Fruit fly (Drosophila melanogaster): ENCODE data around the gene CG6565.

The CG6565 gene

DNA sequence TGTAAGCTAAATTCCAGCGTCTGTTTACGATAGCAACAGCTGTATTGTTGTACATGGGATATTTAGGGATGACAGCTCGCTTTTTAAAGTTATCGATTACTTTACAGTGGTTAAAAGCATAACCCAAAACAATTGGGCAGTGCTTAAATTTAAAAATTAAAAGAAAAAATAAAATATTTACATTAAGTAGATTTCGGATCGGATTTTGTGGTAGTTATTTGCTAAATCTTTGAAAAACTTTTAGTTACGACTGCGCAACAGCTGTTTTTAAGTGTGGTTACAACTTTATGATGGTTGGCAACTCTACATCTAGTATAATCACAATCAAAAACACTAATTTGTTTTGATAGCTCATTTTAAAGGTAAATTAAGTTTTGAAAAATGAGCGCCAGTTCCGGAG is 13.4 kb downstream of the CG6565 start, which contains the start of the genes Ing5 and CG7099 (continued):
- TF ChIP-seq CG9215 (GFP tag; IDR thresholded peaks at IDR 0.05) (peak; percentile 94), pan (optimal IDR thresholded peaks at IDR 0.05) (no peak), pan (GFP tag; optimal IDR thresholded peaks at IDR 0.05 in 1 of 2, IDR thresholded peaks at IDR 0.05 in 1 of 2) (peak in 1 of 2 experiments; percentile 97), CG18011 (GFP tag; optimal IDR thresholded peaks at IDR 0.05) (peak; percentile 87), Sry-δ (GFP tag; optimal IDR thresholded peaks at IDR 0.05) (peak; percentile 83), slp2 (GFP tag; optimal IDR thresholded peaks at IDR 0.05) (peak; percentile 86), Neu2 (GFP tag; optimal IDR thresholded peaks at IDR 0.05; ENCODE audit: borderline replicate concordance) (no peak), Dad (GFP tag; optimal IDR thresholded peaks at IDR 0.05) (peak; percentile 93), sim (GFP tag; IDR thresholded peaks at IDR 0.05) (peak; percentile 82; the same call in 1 of the 2 replicates), luna (GFP tag; optimal IDR thresholded peaks at IDR 0.05) (peak; percentile 54), CG10654 (GFP tag; optimal IDR thresholded peaks at IDR 0.05) (peak; percentile 96), tin (GFP tag; optimal IDR thresholded peaks at IDR 0.05) (peak; percentile 97), CG3847 (GFP tag; IDR thresholded peaks at IDR 0.05) (peak; percentile 97), en (GFP tag; optimal IDR thresholded peaks at IDR 0.05) (peak; percentile 60), CG16815 (GFP tag; optimal IDR thresholded peaks at IDR 0.05) (peak; percentile 95), CG6791 (GFP tag; IDR thresholded peaks at IDR 0.05; ENCODE audit: partially characterized antibody) (peak; percentile 42; the same call in 2 of the 3 replicates), CG2199 (GFP tag; IDR thresholded peaks at IDR 0.05) (peak; percentile 94), Scr (GFP tag; IDR thresholded peaks at IDR 0.05; ENCODE audit: partially characterized antibody) (peak; percentile 67), CG17359 (tag; optimal IDR thresholded peaks at IDR 0.05) (peak; percentile 96), CG4360 (GFP tag; IDR thresholded peaks at IDR 0.05) (peak; percentile 79), CG13624 (GFP tag; optimal IDR thresholded peaks at IDR 0.05) (peak; percentile 87), CG9876 (GFP tag; optimal IDR thresholded peaks at IDR 0.05) (peak; percentile 75), sens-2 (GFP tag; IDR thresholded peaks at IDR 0.05) (peak; percentile 92), chif (GFP tag; optimal IDR thresholded peaks at IDR 0.05) (peak; percentile 86 to 93), dimm (GFP tag; IDR thresholded peaks at IDR 0.05) (peak; percentile 76), CG10462 (GFP tag; optimal IDR thresholded peaks at IDR 0.05) (peak; percentile 95), scrt (GFP tag; optimal IDR thresholded peaks at IDR 0.05) (peak; percentile 92), row (GFP tag; IDR thresholded peaks at IDR 0.05) (peak; percentile 99), PHDP (tag; optimal IDR thresholded peaks at IDR 0.05) (peak; percentile 96), Dfd (GFP tag; optimal IDR thresholded peaks at IDR 0.05) (no peak), crol (GFP tag; IDR thresholded peaks at IDR 0.05) (peak; percentile 55), CG11085 (GFP tag; IDR thresholded peaks at IDR 0.05) (peak; percentile 96), CG32772 (GFP tag; IDR thresholded peaks at IDR 0.05) (peak; percentile 97), Fer3 (tag; optimal IDR thresholded peaks at IDR 0.05) (peak; percentile 97), nmo (GFP tag; optimal IDR thresholded peaks at IDR 0.05) (peak; percentile 98), Blimp-1 (GFP tag; optimal IDR thresholded peaks at IDR 0.05) (peak; percentile 94), CG11504 (tag; optimal IDR thresholded peaks at IDR 0.05) (peak; percentile 94), sqz (GFP tag; optimal IDR thresholded peaks at IDR 0.05) (no peak), Ada2b (GFP tag; IDR thresholded peaks at IDR 0.05) (peak; percentile 98), Bdp1 (GFP tag; optimal IDR thresholded peaks at IDR 0.05) (peak; percentile 93), CoRest (tag; optimal IDR thresholded peaks at IDR 0.05) (peak; percentile 98), wor (GFP tag; IDR thresholded peaks at IDR 0.05) (peak; percentile 93), Ssrp (tag; optimal IDR thresholded peaks at IDR 0.05) (peak; percentile 97), HmgD (GFP tag; optimal IDR thresholded peaks at IDR 0.05) (peak; percentile 60), HHEX (GFP tag; optimal IDR thresholded peaks at IDR 0.05) (peak; percentile 95), so (GFP tag; IDR thresholded peaks at IDR 0.05) (peak; percentile 94), grau (tag; optimal IDR thresholded peaks at IDR 0.05) (peak; percentile 95), CG2120 (GFP tag; optimal IDR thresholded peaks at IDR 0.05) (peak; percentile 97), Mad (GFP tag; optimal IDR thresholded peaks at IDR 0.05) (peak; percentile 96), CG15269 (tag; optimal IDR thresholded peaks at IDR 0.05) (peak; percentile 96), disco-r (GFP tag; optimal IDR thresholded peaks at IDR 0.05) (peak; percentile 66)
